Worm (Caenorhabditis elegans): ENCODE data around the gene pqn-94.

DNA sequence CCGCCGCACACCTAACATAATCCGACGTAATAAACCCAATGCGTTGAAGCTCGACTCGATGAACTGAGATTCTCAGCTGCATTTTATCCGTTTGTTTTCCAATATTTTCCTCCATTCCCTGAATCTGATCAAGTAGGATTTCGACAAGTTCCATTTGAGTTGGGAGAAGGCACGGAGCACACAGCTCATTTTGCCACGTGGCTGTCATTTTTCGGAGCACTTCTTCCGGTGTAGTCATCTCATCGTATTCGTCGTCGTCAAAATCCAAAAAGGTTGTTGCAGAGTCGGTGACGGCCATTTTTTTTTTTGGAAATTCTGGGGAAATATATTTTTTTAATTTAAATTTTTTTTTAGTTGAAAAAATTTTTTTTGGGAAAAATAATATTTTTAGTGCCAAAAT, 42.2 kb downstream of the pqn-94 start, which contains the start of gene sld-5:
- TF ChIP-seq aptf-3 (GFP tag; IDR thresholded peaks at IDR 0.05) (no peak), C17E4.6 (GFP tag; IDR thresholded peaks at IDR 0.05) (no peak), dpl-1 (GFP tag; optimal IDR thresholded peaks at IDR 0.05) (no peak), C06A6.2 (GFP tag; conservative IDR thresholded peaks at IDR 0.05) (no peak)

Data from whole organism, young adult.